Worm (Caenorhabditis elegans): ENCODE data around the gene psmd-9.

Gene psmd-9

ce11 chrII:6853059-6853466 lies 48.8 kb upstream of the psmd-9 start (continued):
- TF ChIP-seq ZK185.1 (tag; optimal IDR thresholded peaks at IDR 0.05; ENCODE audit: poor library complexity, severe bottlenecking) = peak; percentile 82
- no peak for TF ChIP-seq cebp-1 (GFP tag; IDR thresholded peaks at IDR 0.05)
- peak; percentile 72 for TF ChIP-seq cebp-1 (tag; optimal IDR thresholded peaks at IDR 0.05)
- peak; percentile 71; the same call in 1 of the 2 replicates for TF ChIP-seq K11D2.4 (GFP tag; IDR thresholded peaks at IDR 0.05)
- no peak for TF ChIP-seq let-526 (GFP tag; IDR thresholded peaks at IDR 0.05)
- 0 out of 2 replicates have a peak, but pooled peaks have one; percentile 55 for TF ChIP-seq F37B4.10 (GFP tag; IDR thresholded peaks at IDR 0.05)
- TF ChIP-seq snpc-3.4 (tag; optimal IDR thresholded peaks at IDR 0.05) = peak; percentile 28
- TF ChIP-seq dox-1 (GFP tag; IDR thresholded peaks at IDR 0.05) = peak; percentile 88
- TF ChIP-seq nhr-120 (GFP tag; IDR thresholded peaks at IDR 0.05) = no peak
- no peak for TF ChIP-seq F57A8.1 (GFP tag; optimal IDR thresholded peaks at IDR 0.05)
- no peak for TF ChIP-seq hlh-12 (tag; optimal IDR thresholded peaks at IDR 0.05)
- peak; percentile 83 for TF ChIP-seq pbrm-1 (GFP tag; IDR thresholded peaks at IDR 0.05)
- TF ChIP-seq snpc-4 (GFP tag; optimal IDR thresholded peaks at IDR 0.05) = peak; percentile 38
- TF ChIP-seq snpc-4 (tag; optimal IDR thresholded peaks at IDR 0.05) = peak; percentile 11 to 66 (median 39)
- 0 out of 2 replicates have a peak, but pooled peaks have one; percentile 49 for TF ChIP-seq ztf-28 (GFP tag; IDR thresholded peaks at IDR 0.05)
- TF ChIP-seq lin-40 (tag; optimal IDR thresholded peaks at IDR 0.05) = peak; percentile 69
- 0 out of 2 replicates have a peak, but pooled peaks have one; percentile 25 for TF ChIP-seq Y79H2A.3 (GFP tag; conservative IDR thresholded peaks at IDR 0.05)
- peak; percentile 75 for TF ChIP-seq lin-26 (GFP tag; IDR thresholded peaks at IDR 0.05)
- TF ChIP-seq ets-4 (GFP tag; optimal IDR thresholded peaks at IDR 0.05) = peak; percentile 25
- TF ChIP-seq nfya-2 (GFP tag; IDR thresholded peaks at IDR 0.05) = no peak
- TF ChIP-seq let-607 (tag; optimal IDR thresholded peaks at IDR 0.05) = peak in 1 of 2 experiments; percentile 27
- peak; percentile 68 for TF ChIP-seq madf-10 (tag; optimal IDR thresholded peaks at IDR 0.05)
- TF ChIP-seq nhr-27 (tag; optimal IDR thresholded peaks at IDR 0.05) = no peak
- no peak for TF ChIP-seq ccch-3 (GFP tag; optimal IDR thresholded peaks at IDR 0.05)
- no peak for TF ChIP-seq F39B2.1 (GFP tag; IDR thresholded peaks at IDR 0.05)
- TF ChIP-seq Y56A3A.18 (GFP tag; IDR thresholded peaks at IDR 0.05) = 0 out of 2 replicates have a peak, but pooled peaks have one; percentile 35
- TF ChIP-seq unc-62 (GFP tag; optimal IDR thresholded peaks at IDR 0.05) = no peak
- 0 out of 2 replicates have a peak, but pooled peaks have one; percentile 9 for TF ChIP-seq ekl-4 (GFP tag; IDR thresholded peaks at IDR 0.05)
- peak; percentile 10 to 26 for TF ChIP-seq rec-8 (tag; optimal IDR thresholded peaks at IDR 0.05)
- TF ChIP-seq hmg-20 (GFP tag; IDR thresholded peaks at IDR 0.05) = peak; percentile 21; the same call in 1 of the 2 replicates
- no peak for TF ChIP-seq tbx-9 (tag; optimal IDR thresholded peaks at IDR 0.05; ENCODE audit: borderline replicate concordance)
- peak; percentile 56; the same call in 1 of the 2 replicates for TF ChIP-seq F33H1.4 (GFP tag; IDR thresholded peaks at IDR 0.05)
- TF ChIP-seq bed-1 (GFP tag; IDR thresholded peaks at IDR 0.05) = no peak
- TF ChIP-seq ceh-27 (GFP tag; optimal IDR thresholded peaks at IDR 0.05) = peak; percentile 65
- TF ChIP-seq mes-4 (tag; optimal IDR thresholded peaks at IDR 0.05) = no peak
- no peak for TF ChIP-seq T26A5.8 (tag; optimal IDR thresholded peaks at IDR 0.05)
- TF ChIP-seq zim-3 (tag; optimal IDR thresholded peaks at IDR 0.05) = no peak
- TF ChIP-seq athp-1 (tag; optimal IDR thresholded peaks at IDR 0.05) = peak; percentile 51
- TF ChIP-seq unc-130 (GFP tag; optimal IDR thresholded peaks at IDR 0.05) = no peak
- TF ChIP-seq akir-1 (GFP tag; optimal IDR thresholded peaks at IDR 0.05) = peak; percentile 64
- 0 out of 2 replicates have a peak, but pooled peaks have one; percentile 7 for TF ChIP-seq lir-1 (GFP tag; conservative IDR thresholded peaks at IDR 0.05)
- TF ChIP-seq B0336.3 (GFP tag; IDR thresholded peaks at IDR 0.05) = peak; percentile 77
- TF ChIP-seq efl-1 (GFP tag; optimal IDR thresholded peaks at IDR 0.05) = no peak
- TF ChIP-seq aptf-2 (GFP tag; conservative IDR thresholded peaks at IDR 0.05) = no peak
- peak; percentile 74 for TF ChIP-seq mcd-1 (GFP tag; IDR thresholded peaks at IDR 0.05)
- TF ChIP-seq ztf-25 (GFP tag; IDR thresholded peaks at IDR 0.05) = peak; percentile 82
- peak; percentile 45 for TF ChIP-seq ztf-26 (tag; optimal IDR thresholded peaks at IDR 0.05)
- no peak for TF ChIP-seq ceh-79 (tag; optimal IDR thresholded peaks at IDR 0.05)

Measured in whole organism, young adult.